Worm (Caenorhabditis elegans) whole organism, young adult: Measurements from ENCODE around the gene C29E4.13.

Source experiments
- B0035.1 ChIP-seq: sonication (generic microtip); optimal IDR thresholded peaks from 2 replicates; lab custom pipeline; 2016; ENCODE audit warnings: missing genetic modification characterization, mild to moderate bottlenecking, missing compliant biosample characterization, missing genotype, missing genetic modification reagents
- B0261.1 ChIP-seq: sonication (generic microtip); optimal IDR thresholded peaks from 2 replicates; lab custom pipeline; 2016; ENCODE audit warnings: mild to moderate bottlenecking, missing genetic modification characterization, moderate library complexity, missing compliant biosample characterization
- C17E4.6 ChIP-seq: fragments of 200-800 bp; sonication (Bioruptor generic); IDR thresholded peaks from 2 replicates; pipeline ENCODE4 v1.3.6; 2022; ENCODE audit warnings: missing genetic modification reagents, missing genetic modification characterization, missing compliant biosample characterization
- D2030.7 ChIP-seq: fragments of 200-800 bp; sonication (Bioruptor generic); IDR thresholded peaks from 2 replicates; pipeline ENCODE4 v1.3.6; 2022; ENCODE audit warnings: missing genetic modification reagents, missing genetic modification characterization, missing compliant biosample characterization
- F33H1.4 ChIP-seq: fragments of 200-800 bp; sonication (Bioruptor generic); IDR thresholded peaks from 2 replicates; pipeline ENCODE4 v1.3.6; 2022; ENCODE audit warnings: missing genetic modification reagents, missing genetic modification characterization, missing compliant biosample characterization
- F37B4.10 ChIP-seq: fragments of 200-800 bp; sonication (Bioruptor generic); IDR thresholded peaks from 2 replicates; pipeline ENCODE4 v1.3.6; 2022; ENCODE audit warnings: missing genetic modification characterization, missing compliant biosample characterization
- F39B2.1 ChIP-seq: fragments of 200-800 bp; sonication (Bioruptor generic); IDR thresholded peaks from 2 replicates; pipeline ENCODE4 v1.3.6; 2022; ENCODE audit warnings: missing genetic modification reagents, missing genetic modification characterization, missing compliant biosample characterization
- F49E8.2 ChIP-seq: sonication (generic microtip); optimal IDR thresholded peaks from 3 replicates; lab custom pipeline; 2017; ENCODE audit warnings: missing genetic modification characterization, mild to moderate bottlenecking, missing compliant biosample characterization, antibody characterized with exemption, moderate library complexity; ENCODE audit not compliant: insufficient read depth
- Y56A3A.18 ChIP-seq: fragments of 200-800 bp; sonication (Bioruptor generic); IDR thresholded peaks from 2 replicates; pipeline ENCODE4 v1.3.6; 2022; ENCODE audit warnings: missing genetic modification reagents, missing genetic modification characterization, missing compliant biosample characterization
- Y79H2A.3 ChIP-seq: fragments of 200-800 bp; sonication (Bioruptor generic); conservative IDR thresholded peaks from 2 replicates; pipeline ENCODE4 v1.3.6; 2022; ENCODE audit warnings: missing genetic modification reagents, missing genetic modification characterization, missing compliant biosample characterization
- Y95B8A.8 ChIP-seq: fragments of 200-800 bp; sonication (Bioruptor generic); IDR thresholded peaks from 2 replicates; pipeline ENCODE4 v1.3.6; 2022; ENCODE audit warnings: missing genetic modification reagents, missing genetic modification characterization, missing compliant biosample characterization
- aptf-2 ChIP-seq: fragments of 200-800 bp; sonication (Bioruptor generic); conservative IDR thresholded peaks from 2 replicates; pipeline ENCODE4 v1.3.6; 2022; ENCODE audit warnings: missing genetic modification reagents, missing genetic modification characterization, missing compliant biosample characterization
- aptf-3 ChIP-seq: fragments of 200-800 bp; sonication (Bioruptor generic); IDR thresholded peaks from 2 replicates; pipeline ENCODE4 v1.3.6; 2022; ENCODE audit warnings: missing genetic modification characterization, missing compliant biosample characterization
- attf-3 ChIP-seq: fragments of 200-800 bp; sonication (Bioruptor generic); conservative IDR thresholded peaks from 2 replicates; pipeline ENCODE4 v1.3.6; 2022; ENCODE audit warnings: missing genetic modification reagents, missing genetic modification characterization, missing compliant biosample characterization
- attf-6 ChIP-seq: fragments of 200-800 bp; sonication (Bioruptor generic); IDR thresholded peaks from 2 replicates; pipeline ENCODE4 v1.3.6; 2022; ENCODE audit warnings: missing genetic modification reagents, missing genetic modification characterization, missing compliant biosample characterization
- cebp-2 ChIP-seq: fragments of 200-800 bp; sonication (Bioruptor generic); IDR thresholded peaks from 2 replicates; pipeline ENCODE4 v1.3.6; 2022; ENCODE audit warnings: missing genetic modification characterization, missing compliant biosample characterization
- ceh-100 ChIP-seq: fragments of 200-800 bp; sonication (Bioruptor generic); IDR thresholded peaks from 2 replicates; pipeline ENCODE4 v1.3.6; 2022; ENCODE audit warnings: missing genetic modification reagents, missing genetic modification characterization, missing compliant biosample characterization
- ceh-27 ChIP-seq: fragments of 200-800 bp; sonication (Bioruptor generic); optimal IDR thresholded peaks from 2 replicates; lab custom pipeline; 2018; ENCODE audit warnings: mild to moderate bottlenecking, missing genetic modification characterization, moderate library complexity, missing compliant biosample characterization
- ceh-58 ChIP-seq: fragments of 200-800 bp; sonication (Bioruptor generic); IDR thresholded peaks from 2 replicates; pipeline ENCODE4 v1.3.6; 2022; ENCODE audit warnings: missing genetic modification characterization, missing compliant biosample characterization
- egl-44 ChIP-seq: fragments of 200-800 bp; sonication (Bioruptor generic); IDR thresholded peaks from 2 replicates; pipeline ENCODE4 v1.3.6; 2022; ENCODE audit warnings: missing genetic modification reagents, missing genetic modification characterization, missing compliant biosample characterization
- egrh-3 ChIP-seq: fragments of 200-800 bp; sonication (Bioruptor generic); IDR thresholded peaks from 2 replicates; pipeline ENCODE4 v1.3.6; 2022; ENCODE audit warnings: missing genetic modification reagents, missing genetic modification characterization, missing compliant biosample characterization
- ekl-4 ChIP-seq: fragments of 200-800 bp; sonication (Bioruptor generic); IDR thresholded peaks from 2 replicates; pipeline ENCODE4 v1.3.6; 2022; ENCODE audit warnings: missing genetic modification reagents, missing genetic modification characterization, missing compliant biosample characterization
- hlh-12 ChIP-seq: sonication (generic microtip); optimal IDR thresholded peaks from 2 replicates; lab custom pipeline; 2016; ENCODE audit warnings: missing genetic modification characterization, missing compliant biosample characterization
- hmg-1.2 ChIP-seq: fragments of 200-800 bp; sonication (Bioruptor generic); IDR thresholded peaks from 2 replicates; pipeline ENCODE4 v1.3.6; 2022; ENCODE audit warnings: missing genetic modification reagents, missing genetic modification characterization, missing compliant biosample characterization
- hmg-20 ChIP-seq: fragments of 200-800 bp; sonication (Bioruptor generic); IDR thresholded peaks from 2 replicates; pipeline ENCODE4 v1.3.6; 2022; ENCODE audit warnings: missing genetic modification reagents, missing genetic modification characterization, missing compliant biosample characterization
- hsf-1 ChIP-seq: fragments of 200-800 bp; sonication (Bioruptor generic); IDR thresholded peaks from 2 replicates; pipeline ENCODE4 v1.3.6; 2022; ENCODE audit warnings: missing genetic modification reagents, missing genetic modification characterization, missing compliant biosample characterization
- lin-26 ChIP-seq: fragments of 200-800 bp; sonication (Bioruptor generic); IDR thresholded peaks from 2 replicates; pipeline ENCODE4 v1.3.6; 2022; ENCODE audit warnings: missing genetic modification reagents, missing genetic modification characterization, missing compliant biosample characterization
- lir-1 ChIP-seq: fragments of 200-800 bp; sonication (Bioruptor generic); conservative IDR thresholded peaks from 2 replicates; pipeline ENCODE4 v1.3.6; 2022; ENCODE audit warnings: missing genetic modification reagents, missing genetic modification characterization, missing compliant biosample characterization
- madf-3 ChIP-seq: fragments of 200-800 bp; sonication (Bioruptor generic); IDR thresholded peaks from 2 replicates; pipeline ENCODE4 v1.3.6; 2022; ENCODE audit warnings: missing genetic modification reagents, missing genetic modification characterization, missing compliant biosample characterization
- madf-6 ChIP-seq: fragments of 200-800 bp; sonication (Bioruptor generic); IDR thresholded peaks from 2 replicates; pipeline ENCODE4 v1.3.6; 2022; ENCODE audit warnings: missing genetic modification reagents, missing genetic modification characterization, missing compliant biosample characterization
- madf-8 ChIP-seq: fragments of 200-800 bp; sonication (Bioruptor generic); conservative IDR thresholded peaks from 2 replicates; pipeline ENCODE4 v1.3.6; 2022; ENCODE audit warnings: missing genetic modification reagents, missing genetic modification characterization, missing compliant biosample characterization
- mcd-1 ChIP-seq: fragments of 200-800 bp; sonication (Bioruptor generic); IDR thresholded peaks from 2 replicates; pipeline ENCODE4 v1.3.6; 2022; ENCODE audit warnings: missing genetic modification reagents, missing genetic modification characterization, missing compliant biosample characterization
- nhr-27 ChIP-seq: fragments of 200-800 bp; sonication (Bioruptor generic); optimal IDR thresholded peaks from 2 replicates; lab custom pipeline; 2018; ENCODE audit warnings: mild to moderate bottlenecking, missing genetic modification characterization, moderate library complexity, missing compliant biosample characterization
- pbrm-1 ChIP-seq: fragments of 200-800 bp; sonication (Bioruptor generic); IDR thresholded peaks from 2 replicates; pipeline ENCODE4 v1.3.6; 2022; ENCODE audit warnings: missing genetic modification reagents, missing genetic modification characterization, missing compliant biosample characterization
- rcor-1 ChIP-seq: fragments of 200-800 bp; sonication (Bioruptor generic); IDR thresholded peaks from 2 replicates; pipeline ENCODE4 v1.3.6; 2022; ENCODE audit warnings: missing genetic modification reagents, missing genetic modification characterization, missing compliant biosample characterization
- rec-8 ChIP-seq, 2 experiments: sonication (generic microtip); optimal IDR thresholded peaks; 2 replicates each; lab custom pipeline; 2016; ENCODE audit warnings: mild to moderate bottlenecking in 2 of 2, missing genetic modification characterization in 2 of 2, missing genetic modification reagents in 2 of 2, missing genotype in 2 of 2, missing biosample characterization in 1 of 2, missing compliant biosample characterization in 1 of 2, moderate library complexity in 1 of 2
- rpc-1 ChIP-seq, 2 experiments: fragments of 150-350 bp in 1 of 2; sonication (generic microtip) in 1 of 2; optimal IDR thresholded peaks; 2 replicates each; lab custom pipeline; 2014 to 2018; ENCODE audit warnings: missing biosample characterization in 1 of 2, missing genetic modification characterization in 1 of 2, missing genetic modification reagents in 1 of 2, missing genotype in 1 of 2
- sea-2 ChIP-seq: fragments of 200-800 bp; sonication (Bioruptor generic); IDR thresholded peaks from 2 replicates; pipeline ENCODE4 v1.3.6; 2022; ENCODE audit warnings: missing genetic modification characterization, missing compliant biosample characterization
- tbp1 ChIP-seq: fragments of 200-800 bp; sonication (Bioruptor generic); optimal IDR thresholded peaks from 2 replicates; lab custom pipeline; 2018; ENCODE audit warnings: mild to moderate bottlenecking, missing genetic modification characterization, missing compliant biosample characterization
- zim-3 ChIP-seq: sonication (generic microtip); optimal IDR thresholded peaks from 2 replicates; lab custom pipeline; 2017; ENCODE audit warnings: mild to moderate bottlenecking, missing genetic modification characterization, moderate library complexity, missing compliant biosample characterization
- ztf-25 ChIP-seq: fragments of 200-800 bp; sonication (Bioruptor generic); IDR thresholded peaks from 2 replicates; pipeline ENCODE4 v1.3.6; 2022; ENCODE audit warnings: missing genetic modification reagents, missing genetic modification characterization, missing compliant biosample characterization

C29E4.13 gene

DNA sequence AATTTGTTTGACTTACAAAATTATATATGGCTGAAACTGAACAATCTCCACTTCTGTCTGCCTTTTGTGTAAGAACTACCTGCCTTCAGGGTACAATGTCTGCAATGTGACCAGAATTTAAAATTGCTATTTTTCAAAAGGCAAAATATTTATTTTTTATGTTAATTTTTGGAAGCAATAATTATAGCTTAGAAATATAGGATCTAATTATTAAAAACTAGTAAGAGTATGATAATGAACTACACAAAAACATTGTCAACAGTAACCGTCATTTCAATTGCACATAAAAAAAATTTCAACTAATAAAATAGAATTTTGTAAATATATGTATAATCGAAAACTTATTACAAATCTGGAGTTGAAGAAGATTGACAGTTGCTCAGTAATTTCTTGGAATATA lies 28.4 kb upstream of the C29E4.13 start, which contains the start of gene C29E4.9:
Gene C29E4.9 (minus strand): TSS at position 101 of the 400 bp plus-strand sequence.
- TF ChIP-seq zim-3 (tag; lab: Kevin White, UChicago) (no peak), lir-1 (GFP tag; lab: Robert Waterston, UW) (no peak), hlh-12 (tag; lab: Kevin White, UChicago) (no peak), rec-8 (tag; optimal IDR thresholded peaks at IDR 0.05; lab: Kevin White, UChicago) (no peak), B0035.1 (tag; lab: Kevin White, UChicago) (no peak), ceh-27 (GFP tag; lab: Kevin White, UChicago) (no peak), F49E8.2 (tag; lab: Kevin White, UChicago) (no peak), nhr-27 (no peak), sea-2 (GFP tag; lab: Robert Waterston, UW) (no peak)

DNA sequence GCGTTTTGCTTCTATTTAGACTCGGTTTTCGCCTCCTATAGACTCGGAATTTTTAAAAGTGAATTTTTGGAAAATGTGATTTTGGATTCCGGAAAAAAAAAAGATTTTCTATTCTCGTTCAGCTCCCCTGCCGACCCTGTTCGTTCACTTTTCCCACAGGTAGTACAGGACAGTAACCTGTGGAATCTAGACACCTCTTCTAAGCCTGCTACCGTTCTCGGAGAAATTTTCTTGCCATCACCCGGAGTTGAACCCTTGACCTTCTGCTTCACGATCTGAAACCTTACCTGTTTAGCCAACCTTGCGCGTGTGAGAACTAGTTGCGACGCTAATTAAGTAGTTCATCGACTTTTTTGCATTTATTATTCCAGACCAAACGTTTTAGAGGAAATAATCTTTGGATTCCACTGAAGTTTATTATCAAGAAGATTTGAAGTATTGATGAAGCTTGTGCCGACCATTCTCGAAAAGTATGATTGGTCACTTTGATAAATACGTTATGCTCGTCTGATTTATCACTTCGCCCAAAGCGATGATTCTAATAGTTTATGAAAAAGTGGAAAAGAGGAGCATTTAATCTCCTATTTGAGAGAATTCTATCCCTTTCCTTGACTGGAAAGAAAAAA lies 25.3 kb upstream of the C29E4.13 start:
- peak; percentile 73 for TF ChIP-seq attf-6 (GFP tag; lab: Robert Waterston, UW)
- TF ChIP-seq lin-26 (GFP tag; lab: Robert Waterston, UW) = peak; percentile 86
- TF ChIP-seq pbrm-1 (GFP tag; lab: Robert Waterston, UW) = peak; percentile 57; the same call in 1 of the 2 replicates
- TF ChIP-seq F37B4.10 (GFP tag; lab: Robert Waterston, UW) = 0 out of 2 replicates have a peak, but pooled peaks have one; percentile 78
- TF ChIP-seq rpc-1 (optimal IDR thresholded peaks at IDR 0.05; lab: Kevin White, UChicago) = peak; percentile 2
- peak; percentile 59 for TF ChIP-seq rpc-1 (tag; optimal IDR thresholded peaks at IDR 0.05; lab: Kevin White, UChicago)
- peak; percentile 71 for TF ChIP-seq tbp1 (GFP tag; lab: Kevin White, UChicago)
- 0 out of 2 replicates have a peak, but pooled peaks have one; percentile 49 for TF ChIP-seq cebp-2 (GFP tag; lab: Robert Waterston, UW)
- 0 out of 2 replicates have a peak, but pooled peaks have one; percentile 63 for TF ChIP-seq F39B2.1 (GFP tag; lab: Robert Waterston, UW)
- peak; percentile 91 for TF ChIP-seq egl-44 (GFP tag; lab: Robert Waterston, UW)
- peak; percentile 26; the same call in 1 of the 2 replicates for TF ChIP-seq hmg-20 (GFP tag; lab: Robert Waterston, UW)
- TF ChIP-seq C17E4.6 = peak; percentile 61; the same call in 1 of the 2 replicates
- TF ChIP-seq egrh-3 (GFP tag; lab: Robert Waterston, UW) = peak; percentile 30; the same call in 1 of the 2 replicates
- peak; percentile 63; the same call in 1 of the 2 replicates for TF ChIP-seq Y79H2A.3
- 0 out of 2 replicates have a peak, but pooled peaks have one; percentile 42 for TF ChIP-seq ztf-25
- TF ChIP-seq madf-8 (GFP tag; lab: Robert Waterston, UW) = 0 out of 2 replicates have a peak, but pooled peaks have one; percentile 9
- TF ChIP-seq mcd-1 (GFP tag; lab: Robert Waterston, UW) = peak; percentile 42; the same call in 1 of the 2 replicates
- TF ChIP-seq B0261.1 (tag; lab: Kevin White, UChicago) = peak; percentile 49
- peak; percentile 62; the same call in 1 of the 2 replicates for TF ChIP-seq ekl-4 (GFP tag; lab: Robert Waterston, UW)
- TF ChIP-seq rcor-1 (GFP tag; lab: Robert Waterston, UW) = peak; percentile 58
- peak; percentile 54; the same call in 1 of the 2 replicates for TF ChIP-seq Y95B8A.8 (GFP tag; lab: Robert Waterston, UW)
- peak; percentile 87 for TF ChIP-seq D2030.7 (GFP tag; lab: Robert Waterston, UW)
- TF ChIP-seq aptf-2 (GFP tag; lab: Robert Waterston, UW) = 0 out of 2 replicates have a peak, but pooled peaks have one; percentile 26
- TF ChIP-seq hsf-1 = peak; percentile 75
- 0 out of 2 replicates have a peak, but pooled peaks have one; percentile 85 for TF ChIP-seq ceh-58 (GFP tag; lab: Robert Waterston, UW)
- 0 out of 2 replicates have a peak, but pooled peaks have one; percentile 12 for TF ChIP-seq ceh-100 (GFP tag; lab: Robert Waterston, UW)
- TF ChIP-seq attf-3 (GFP tag; lab: Robert Waterston, UW) = peak; percentile 47; the same call in 1 of the 2 replicates
- TF ChIP-seq Y56A3A.18 (GFP tag; lab: Robert Waterston, UW) = peak; percentile 54; the same call in 1 of the 2 replicates
- TF ChIP-seq F33H1.4 = peak; percentile 63
- peak; percentile 84; the same call in 1 of the 2 replicates for TF ChIP-seq aptf-3 (GFP tag; lab: Robert Waterston, UW)
- TF ChIP-seq madf-3 (GFP tag; lab: Robert Waterston, UW) = peak; percentile 54; the same call in 1 of the 2 replicates
- peak; percentile 71 for TF ChIP-seq madf-6 (GFP tag; lab: Robert Waterston, UW)
- TF ChIP-seq hmg-1.2 (GFP tag; lab: Robert Waterston, UW) = peak; percentile 39
